Worm (Caenorhabditis elegans) whole organism, mixed stage, embryonic: ENCODE measurements around the gene sco-1.
A peak's percentile ranks its signal among the peaks of the same experiment; 100 is the strongest.

Source experiments
- ces-1 ChIP-seq: fragments of 150-350 bp; optimal IDR thresholded peaks from 2 replicates; lab custom pipeline; 2014; ENCODE audit warnings: missing biosample characterization, missing genetic modification reagents, missing genetic modification characterization
- mab-5 ChIP-seq: fragments of 150-350 bp; optimal IDR thresholded peaks from 2 replicates; lab custom pipeline; 2014; ENCODE audit warnings: missing biosample characterization, missing genetic modification characterization
- nhr-12 ChIP-seq: fragments of 150-350 bp; optimal IDR thresholded peaks from 2 replicates; lab custom pipeline; 2014; ENCODE audit warnings: missing biosample characterization, missing genetic modification characterization
- nhr-237 ChIP-seq: fragments of 150-350 bp; optimal IDR thresholded peaks from 2 replicates; lab custom pipeline; 2014; ENCODE audit warnings: missing biosample characterization, missing genetic modification characterization
- nhr-28 ChIP-seq: fragments of 150-350 bp; optimal IDR thresholded peaks from 2 replicates; lab custom pipeline; 2014; ENCODE audit warnings: missing biosample characterization, missing genetic modification characterization
- pha-4 ChIP-seq: fragments of 150-350 bp; optimal IDR thresholded peaks from 2 replicates; lab custom pipeline; 2018; ENCODE audit warnings: missing biosample characterization, missing genetic modification reagents, missing genetic modification characterization
- snpc-4 ChIP-seq: fragments of 150-350 bp; optimal IDR thresholded peaks from 2 replicates; lab custom pipeline; 2014; ENCODE audit warnings: missing biosample characterization, missing genetic modification characterization

ce11 chrII:4291799-4292198 lies 7.7 kb upstream of the sco-1 start:
- TF ChIP-seq snpc-4 (tag; lab: Kevin White, UChicago) (no peak), nhr-237 (no peak), ces-1 (peak; percentile 19), nhr-28 (tag; lab: Kevin White, UChicago) (no peak), mab-5 (tag; lab: Kevin White, UChicago) (no peak), nhr-12 (tag; lab: Kevin White, UChicago) (no peak), pha-4 (tag; lab: Kevin White, UChicago) (no peak)
